Worm (Caenorhabditis elegans): ENCODE data around the gene dhc-4.

The dhc-4 gene

ce11 chrIII:10976580-10976979 lies 6.8 kb downstream of the dhc-4 start:
- TF ChIP-seq nhr-85 (tag) (peak; percentile 60), isw-1 (GFP tag; IDR thresholded peaks at IDR 0.05) (no peak), unc-62 (GFP tag; optimal IDR thresholded peaks at IDR 0.05) (no peak), ztf-4 (tag; optimal IDR thresholded peaks at IDR 0.05) (no peak), egl-27 (tag; optimal IDR thresholded peaks at IDR 0.05) (no peak), lin-15B (tag; optimal IDR thresholded peaks at IDR 0.05) (no peak), irx-1 (tag; optimal IDR thresholded peaks at IDR 0.05) (no peak), jun-1 (tag; optimal IDR thresholded peaks at IDR 0.05) (no peak), zip-4 (GFP tag; optimal IDR thresholded peaks at IDR 0.05) (no peak), fkh-4 (tag; optimal IDR thresholded peaks at IDR 0.05; ENCODE audit: borderline replicate concordance) (no peak), ceh-82 (tag; optimal IDR thresholded peaks at IDR 0.05) (no peak), snu-23 (GFP tag; optimal IDR thresholded peaks at IDR 0.05) (no peak), pax-3 (tag; optimal IDR thresholded peaks at IDR 0.05) (no peak), efl-3 (GFP tag; optimal IDR thresholded peaks at IDR 0.05) (no peak), fkh-10 (GFP tag; optimal IDR thresholded peaks at IDR 0.05) (no peak), Y116A8C.19 (tag; optimal IDR thresholded peaks at IDR 0.05; ENCODE audit: borderline replicate concordance) (no peak), snpc-4 (tag; optimal IDR thresholded peaks at IDR 0.05) (peak; percentile 41)

- no peak for TF ChIP-seq hpl-2 (GFP tag; optimal IDR thresholded peaks at IDR 0.05)
- TF ChIP-seq F16B12.6 (tag; optimal IDR thresholded peaks at IDR 0.05), result no peak
- TF ChIP-seq nhr-84 (tag; optimal IDR thresholded peaks at IDR 0.05), result no peak
- TF ChIP-seq aha-1 (tag; optimal IDR thresholded peaks at IDR 0.05), result no peak
- TF ChIP-seq tlp-1 (tag; optimal IDR thresholded peaks at IDR 0.05), result no peak
- TF ChIP-seq isw-1 (GFP tag; IDR thresholded peaks at IDR 0.05), result no peak
- TF ChIP-seq C04F5.9 (tag; optimal IDR thresholded peaks at IDR 0.05), result no peak
- no peak for TF ChIP-seq irx-1 (tag; optimal IDR thresholded peaks at IDR 0.05)
- TF ChIP-seq nhr-28 (tag; optimal IDR thresholded peaks at IDR 0.05), result no peak
- TF ChIP-seq fkh-10 (GFP tag; optimal IDR thresholded peaks at IDR 0.05), result no peak
- no peak for TF ChIP-seq ztf-4 (tag; optimal IDR thresholded peaks at IDR 0.05)
- TF ChIP-seq alr-1 (tag; optimal IDR thresholded peaks at IDR 0.05; ENCODE audit: borderline replicate concordance), result no peak
- no peak for TF ChIP-seq dsc-1 (tag; optimal IDR thresholded peaks at IDR 0.05)
- TF ChIP-seq grh-1 (GFP tag; IDR thresholded peaks at IDR 0.05), result no peak
- TF ChIP-seq unc-30 (tag; optimal IDR thresholded peaks at IDR 0.05), result no peak
- no peak for TF ChIP-seq hlh-4 (tag; optimal IDR thresholded peaks at IDR 0.05)
Observed at ce11 chrIII:10981555-10981954, 11.8 kb downstream of the dhc-4 start.

ce11 chrIII:10983153-10983552 lies 13.4 kb downstream of the dhc-4 start, which contains the start of gene col-92:
Gene col-92 (minus strand): TSS chrIII:10983253.
- no peak for TF ChIP-seq aly-2 (tag; optimal IDR thresholded peaks at IDR 0.05)
- TF ChIP-seq elt-3 (tag; optimal IDR thresholded peaks at IDR 0.05), result no peak
- no peak for TF ChIP-seq egl-13 (tag; optimal IDR thresholded peaks at IDR 0.05)
- TF ChIP-seq unc-130 (tag; optimal IDR thresholded peaks at IDR 0.05), result no peak
- TF ChIP-seq unc-98 (GFP tag; IDR thresholded peaks at IDR 0.05), result no peak
- TF ChIP-seq nhr-237 (tag; optimal IDR thresholded peaks at IDR 0.05), result no peak
- no peak for TF ChIP-seq ces-1 (GFP tag; optimal IDR thresholded peaks at IDR 0.05)
- no peak for TF ChIP-seq jun-1 (tag; optimal IDR thresholded peaks at IDR 0.05)
- TF ChIP-seq lin-35 (GFP tag; optimal IDR thresholded peaks at IDR 0.05), result no peak
- TF ChIP-seq nhr-90 (tag; optimal IDR thresholded peaks at IDR 0.05; ENCODE audit: poor library complexity), result no peak
- TF ChIP-seq ceh-82 (tag; optimal IDR thresholded peaks at IDR 0.05), result no peak
- TF ChIP-seq zag-1 (tag; optimal IDR thresholded peaks at IDR 0.05), result no peak
- no peak for TF ChIP-seq alr-1 (tag; optimal IDR thresholded peaks at IDR 0.05; ENCODE audit: borderline replicate concordance)
- TF ChIP-seq lin-14 (GFP tag; optimal IDR thresholded peaks at IDR 0.05), result no peak
- TF ChIP-seq nhr-12 (tag; optimal IDR thresholded peaks at IDR 0.05), result no peak
